Worm (Caenorhabditis elegans): Measurements from ENCODE around the gene srbc-16.

srbc-16 gene

DNA sequence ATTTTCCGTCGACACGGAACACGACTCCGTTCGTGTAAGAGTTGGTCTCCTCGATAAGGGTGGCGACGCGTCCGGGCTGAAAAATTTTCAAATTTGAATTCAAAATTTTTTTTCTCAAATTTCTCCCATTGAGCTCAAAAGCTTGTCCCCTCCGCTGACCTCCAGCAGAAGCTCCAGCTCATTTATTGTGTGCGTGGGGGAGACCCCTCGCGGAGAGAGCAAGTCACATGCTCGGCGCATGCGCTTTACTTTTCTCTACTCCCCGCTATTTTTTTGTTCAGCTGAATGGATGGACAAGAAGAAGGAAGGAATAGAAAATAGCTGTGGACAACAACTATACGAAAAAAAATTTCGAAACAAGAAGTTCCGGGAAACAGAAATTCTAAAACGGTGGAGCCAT, 48.3 kb upstream of the srbc-16 start (continued):
- peak; percentile 86 for TF ChIP-seq fkh-8 (tag; optimal IDR thresholded peaks at IDR 0.05)
- no peak for TF ChIP-seq unc-130 (tag; optimal IDR thresholded peaks at IDR 0.05)
- peak; percentile 76 for TF ChIP-seq fkh-10 (GFP tag; optimal IDR thresholded peaks at IDR 0.05)
- TF ChIP-seq nhr-12 (tag; optimal IDR thresholded peaks at IDR 0.05): no peak
- peak; percentile 35 to 44 for TF ChIP-seq efl-1 (optimal IDR thresholded peaks at IDR 0.05)
- TF ChIP-seq efl-1 (GFP tag; optimal IDR thresholded peaks at IDR 0.05 in 1 of 2): peak in 1 of 2 experiments; percentile 50
- TF ChIP-seq sptf-1 (tag; optimal IDR thresholded peaks at IDR 0.05): no peak
- peak; percentile 36 for TF ChIP-seq lin-13 (GFP tag; optimal IDR thresholded peaks at IDR 0.05)
- no peak for TF ChIP-seq aly-2 (tag; optimal IDR thresholded peaks at IDR 0.05)
- TF ChIP-seq C04F5.9 (tag; optimal IDR thresholded peaks at IDR 0.05): no peak
- no peak for TF ChIP-seq nhr-237 (tag; optimal IDR thresholded peaks at IDR 0.05)
- TF ChIP-seq nhr-85 (tag): no peak
- TF ChIP-seq ama-1 (optimal IDR thresholded peaks at IDR 0.05): no peak
- peak; percentile 76 for TF ChIP-seq tbx-2 (tag; optimal IDR thresholded peaks at IDR 0.05)
- TF ChIP-seq lin-14 (GFP tag; optimal IDR thresholded peaks at IDR 0.05): peak; percentile 99
- no peak for TF ChIP-seq unc-30 (tag; optimal IDR thresholded peaks at IDR 0.05)
- no peak for TF ChIP-seq vab-15 (tag; optimal IDR thresholded peaks at IDR 0.05)
- no peak for TF ChIP-seq ceh-8 (GFP tag; optimal IDR thresholded peaks at IDR 0.05)
- peak; percentile 53 for TF ChIP-seq xbp-1 (tag; optimal IDR thresholded peaks at IDR 0.05)
- no peak for TF ChIP-seq ces-1 (GFP tag; optimal IDR thresholded peaks at IDR 0.05)
- peak; percentile 61 for TF ChIP-seq swsn-7 (tag; optimal IDR thresholded peaks at IDR 0.05)
- TF ChIP-seq mdl-1 (tag; optimal IDR thresholded peaks at IDR 0.05): peak in 1 of 2 experiments; percentile 69
- peak; percentile 84 for TF ChIP-seq nhr-71 (tag; optimal IDR thresholded peaks at IDR 0.05)
- TF ChIP-seq mab-9 (GFP tag; IDR thresholded peaks at IDR 0.05): peak; percentile 44; the same call in 1 of the 2 replicates
- TF ChIP-seq snpc-4 (tag; optimal IDR thresholded peaks at IDR 0.05): peak; percentile 2
- no peak for TF ChIP-seq pag-3 (tag; optimal IDR thresholded peaks at IDR 0.05; ENCODE audit: borderline replicate concordance, insufficient read depth)
- peak; percentile 19 for TF ChIP-seq mef-2 (tag; optimal IDR thresholded peaks at IDR 0.05)
- TF ChIP-seq hlh-4 (tag; optimal IDR thresholded peaks at IDR 0.05): no peak
- peak; percentile 1 for TF ChIP-seq pax-3 (tag; optimal IDR thresholded peaks at IDR 0.05)
- no peak for TF ChIP-seq lin-39 (tag; optimal IDR thresholded peaks at IDR 0.05)
- no peak for TF ChIP-seq blmp-1 (tag; optimal IDR thresholded peaks at IDR 0.05)
- TF ChIP-seq skn-1 (tag; optimal IDR thresholded peaks at IDR 0.05): peak; percentile 53
- peak; percentile 64 for TF ChIP-seq rnt-1 (tag; optimal IDR thresholded peaks at IDR 0.05)
- peak in 1 of 2 experiments; percentile 19 for TF ChIP-seq ztf-11 (tag; optimal IDR thresholded peaks at IDR 0.05)
- TF ChIP-seq nhr-90 (tag; optimal IDR thresholded peaks at IDR 0.05; ENCODE audit: poor library complexity): no peak
- no peak for TF ChIP-seq nhr-28 (tag; optimal IDR thresholded peaks at IDR 0.05)
- TF ChIP-seq ceh-90 (tag; optimal IDR thresholded peaks at IDR 0.05): no peak
- no peak for TF ChIP-seq hpl-2 (GFP tag; optimal IDR thresholded peaks at IDR 0.05)
- TF ChIP-seq nhr-11 (tag; optimal IDR thresholded peaks at IDR 0.05): no peak
- peak; percentile 26 for TF ChIP-seq zag-1 (tag; optimal IDR thresholded peaks at IDR 0.05)
- no peak for TF ChIP-seq zip-4 (GFP tag; optimal IDR thresholded peaks at IDR 0.05)
- no peak for TF ChIP-seq lin-15B (tag; optimal IDR thresholded peaks at IDR 0.05)
- no peak for TF ChIP-seq elt-3 (tag; optimal IDR thresholded peaks at IDR 0.05)
- TF ChIP-seq dsc-1 (tag; optimal IDR thresholded peaks at IDR 0.05): peak; percentile 64
- peak; percentile 42 for TF ChIP-seq sox-4 (tag; optimal IDR thresholded peaks at IDR 0.05)

DNA sequence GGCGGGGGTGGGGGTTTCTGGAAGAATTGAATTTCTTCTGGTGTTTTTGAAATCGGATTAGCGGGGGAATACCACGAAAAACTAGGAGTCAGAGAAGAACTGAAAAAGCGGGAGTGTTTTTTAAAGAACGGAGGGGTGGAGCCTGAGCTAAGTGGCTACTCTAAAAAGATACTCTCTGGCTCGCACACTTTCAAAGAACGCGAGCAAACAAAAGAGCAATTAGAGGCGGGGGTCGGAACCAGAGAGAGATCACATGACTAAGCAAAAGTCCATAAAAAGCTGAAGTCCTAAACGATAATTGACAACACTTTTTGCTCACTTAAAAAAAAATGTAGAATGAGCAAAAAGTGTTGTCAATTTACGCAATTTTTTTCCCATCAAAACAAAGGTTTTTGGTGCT, 47.5 kb upstream of the srbc-16 start:
- no peak for TF ChIP-seq snpc-4 (tag; optimal IDR thresholded peaks at IDR 0.05)
- no peak for TF ChIP-seq nhr-20 (tag; optimal IDR thresholded peaks at IDR 0.05)
- TF ChIP-seq C34B4.2 (tag; optimal IDR thresholded peaks at IDR 0.05): no peak
- no peak for TF ChIP-seq skn-1 (tag; optimal IDR thresholded peaks at IDR 0.05)
- peak; percentile 51 for TF ChIP-seq nhr-71 (tag; optimal IDR thresholded peaks at IDR 0.05)
- peak; percentile 30 for TF ChIP-seq nhr-47 (tag; optimal IDR thresholded peaks at IDR 0.05)
- TF ChIP-seq unc-86 (tag; optimal IDR thresholded peaks at IDR 0.05): peak; percentile 26
- no peak for TF ChIP-seq nhr-237 (tag; optimal IDR thresholded peaks at IDR 0.05)
- peak; percentile 12 for TF ChIP-seq dsc-1 (tag; optimal IDR thresholded peaks at IDR 0.05)
- no peak for TF ChIP-seq ceh-8 (GFP tag; optimal IDR thresholded peaks at IDR 0.05)
- TF ChIP-seq fkh-8 (tag; optimal IDR thresholded peaks at IDR 0.05): peak; percentile 25
- TF ChIP-seq lsy-2 (tag; optimal IDR thresholded peaks at IDR 0.05): peak; percentile 9 to 18
- TF ChIP-seq lin-35 (GFP tag; optimal IDR thresholded peaks at IDR 0.05): no peak
- peak in 1 of 3 experiments; percentile 7 for TF ChIP-seq dpl-1 (GFP tag; optimal IDR thresholded peaks at IDR 0.05)
- peak; percentile 92 for TF ChIP-seq lin-14 (GFP tag; optimal IDR thresholded peaks at IDR 0.05)
- peak in 1 of 3 experiments; percentile 8 for TF ChIP-seq ceh-82 (tag; optimal IDR thresholded peaks at IDR 0.05)
- TF ChIP-seq ztf-4 (tag; optimal IDR thresholded peaks at IDR 0.05): no peak
- peak; percentile 26 for TF ChIP-seq nhr-19 (GFP tag; conservative IDR thresholded peaks at IDR 0.05)
